Worm (Caenorhabditis elegans): ENCODE data around the gene spp-19.

DNA sequence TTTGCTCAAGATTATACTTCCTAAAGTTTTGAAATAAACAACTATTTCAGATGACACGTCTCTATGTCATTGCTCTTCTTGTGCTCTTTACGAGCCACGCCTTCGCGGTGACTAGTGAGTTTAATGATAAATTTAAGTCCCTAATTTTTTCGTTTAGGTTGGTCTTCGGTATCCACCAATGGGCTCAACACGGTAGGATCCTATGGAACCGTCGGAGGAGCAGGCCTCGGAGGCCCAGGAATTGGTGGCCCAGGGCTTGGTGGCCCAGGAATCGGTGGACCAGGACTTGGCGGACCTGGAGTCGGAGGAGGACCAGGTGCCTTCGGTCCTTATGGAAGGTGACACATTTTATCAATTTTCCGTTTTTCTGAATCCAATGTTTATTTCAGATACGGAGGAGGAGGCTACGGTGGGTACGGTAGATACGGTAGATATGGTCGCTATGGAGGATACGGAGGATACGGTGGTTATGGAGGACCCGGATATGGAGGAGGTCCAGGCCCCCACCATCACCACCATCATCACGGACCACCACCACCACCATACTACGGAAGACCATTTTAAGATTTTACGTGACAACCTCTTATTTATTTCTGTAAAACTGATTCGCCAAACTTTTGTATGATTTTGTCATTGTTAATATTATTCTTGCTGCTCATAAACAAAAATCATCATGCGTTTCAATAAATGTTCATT, 41.0 kb downstream of the spp-19 start, which contains the start of the genes F46E10.2 and F46E10.18:
- TF ChIP-seq ets-7 (tag; optimal IDR thresholded peaks at IDR 0.05) (no peak), F13C5.2 (tag; optimal IDR thresholded peaks at IDR 0.05) (no peak), ama-1 (optimal IDR thresholded peaks at IDR 0.05) (no peak), scrt-1 (GFP tag; IDR thresholded peaks at IDR 0.05) (no peak), tra-4 (tag; optimal IDR thresholded peaks at IDR 0.05) (no peak), flt-1 (GFP tag; IDR thresholded peaks at IDR 0.05) (no peak)
